Worm (Caenorhabditis elegans) whole organism, L1 larva: Measurements from ENCODE around the gene F52E1.3.

ENCODE experiments used
- C04F5.9 ChIP-seq: sonication (generic microtip); optimal IDR thresholded peaks from 2 replicates; lab custom pipeline; 2016; ENCODE audit warnings: missing genetic modification characterization, missing compliant biosample characterization
- C16A3.4 ChIP-seq: fragments of 150-350 bp; optimal IDR thresholded peaks from 2 replicates; lab custom pipeline; 2014; ENCODE audit warnings: missing biosample characterization, missing genetic modification characterization
- Y116A8C.19 ChIP-seq: sonication (generic microtip); optimal IDR thresholded peaks from 2 replicates; lab custom pipeline; 2016; ENCODE audit warnings: missing compliant biosample characterization, missing genetic modification characterization, borderline replicate concordance
- alr-1 ChIP-seq: fragments of 200-800 bp; sonication (Bioruptor generic); optimal IDR thresholded peaks from 2 replicates; lab custom pipeline; 2018; ENCODE audit warnings: borderline replicate concordance, mild to moderate bottlenecking, missing genetic modification characterization, missing compliant biosample characterization
- aly-2 ChIP-seq: fragments of 150-350 bp; optimal IDR thresholded peaks from 2 replicates; lab custom pipeline; 2014; ENCODE audit warnings: missing biosample characterization, missing genetic modification characterization
- ama-1 ChIP-seq: fragments of 150-350 bp; optimal IDR thresholded peaks from 2 replicates; lab custom pipeline; 2014
- blmp-1 ChIP-seq: fragments of 150-350 bp; optimal IDR thresholded peaks from 2 replicates; lab custom pipeline; 2014; ENCODE audit warnings: missing biosample characterization, missing genetic modification characterization
- ceh-8 ChIP-seq: fragments of 200-800 bp; sonication (Bioruptor generic); optimal IDR thresholded peaks from 2 replicates; lab custom pipeline; 2018; ENCODE audit warnings: mild to moderate bottlenecking, missing genetic modification characterization, moderate library complexity, missing compliant biosample characterization
- ceh-88 ChIP-seq: fragments of 200-800 bp; sonication (Bioruptor generic); IDR thresholded peaks from 2 replicates; pipeline ENCODE4 v1.3.6; 2022; ENCODE audit warnings: missing genetic modification characterization, missing compliant biosample characterization
- ceh-90 ChIP-seq: sonication (generic microtip); optimal IDR thresholded peaks from 2 replicates; lab custom pipeline; 2016; ENCODE audit warnings: missing genetic modification characterization, missing compliant biosample characterization
- dsc-1 ChIP-seq: sonication (generic microtip); optimal IDR thresholded peaks from 2 replicates; lab custom pipeline; 2016; ENCODE audit warnings: mild to moderate bottlenecking, missing genetic modification characterization, missing compliant biosample characterization
- efl-1 ChIP-seq, 4 experiments: fragments of 150-350 bp; optimal IDR thresholded peaks in 3 of 4; peaks in 1 of 4; 1 replicate in 1 of 4; 2 replicates in 3 of 4; lab custom pipeline; 2014; ENCODE audit warnings: missing biosample characterization in 2 of 4, missing genetic modification characterization in 2 of 4, missing genetic modification reagents in 2 of 4
- efl-3 ChIP-seq: fragments of 200-800 bp; sonication (Bioruptor generic); optimal IDR thresholded peaks from 2 replicates; lab custom pipeline; 2018; ENCODE audit warnings: mild to moderate bottlenecking, missing genetic modification characterization, missing compliant biosample characterization
- egl-13 ChIP-seq: sonication (generic microtip); optimal IDR thresholded peaks from 2 replicates; lab custom pipeline; 2016; ENCODE audit warnings: missing genotype, missing genetic modification reagents, missing genetic modification characterization, missing compliant biosample characterization
- egl-27 ChIP-seq, 2 experiments: fragments of 150-350 bp in 1 of 2; sonication (generic microtip); optimal IDR thresholded peaks; 3 replicates each; lab custom pipeline; 2017 to 2018; ENCODE audit warnings: missing biosample characterization in 2 of 2, missing genetic modification characterization in 2 of 2, missing genetic modification reagents in 2 of 2
- elt-2 ChIP-seq: sonication (generic microtip); optimal IDR thresholded peaks from 2 replicates; lab custom pipeline; 2016; ENCODE audit warnings: missing genetic modification characterization, mild to moderate bottlenecking, inconsistent platforms, missing compliant biosample characterization, missing genetic modification reagents
- elt-3 ChIP-seq, 6 experiments: fragments of 150-350 bp in 1 of 6; sonication (generic microtip); optimal IDR thresholded peaks; 2 replicates each; lab custom pipeline; 2017 to 2018; ENCODE audit warnings: missing biosample characterization in 6 of 6, missing genetic modification characterization in 6 of 6, inconsistent platforms in 1 of 6
- grh-1 ChIP-seq: fragments of 200-800 bp; sonication (Bioruptor generic); IDR thresholded peaks from 2 replicates; pipeline ENCODE4 v1.3.6; 2022; ENCODE audit warnings: missing genetic modification reagents, missing genetic modification characterization, missing compliant biosample characterization
- hpl-2 ChIP-seq: fragments of 150-350 bp; optimal IDR thresholded peaks from 2 replicates; lab custom pipeline; 2014; ENCODE audit warnings: missing biosample characterization, missing genetic modification reagents, missing genetic modification characterization
- isw-1 ChIP-seq: fragments of 200-800 bp; sonication (Bioruptor generic); IDR thresholded peaks from 2 replicates; pipeline ENCODE4 v1.3.6; 2022; ENCODE audit warnings: missing genetic modification characterization, missing compliant biosample characterization
- lin-13 ChIP-seq: fragments of 150-350 bp; optimal IDR thresholded peaks from 2 replicates; lab custom pipeline; 2014; ENCODE audit warnings: missing biosample characterization, missing genetic modification reagents, missing genetic modification characterization
- lin-14 ChIP-seq: fragments of 200-800 bp; sonication (Bioruptor generic); optimal IDR thresholded peaks from 2 replicates; lab custom pipeline; 2018; ENCODE audit warnings: mild to moderate bottlenecking, missing genetic modification characterization, moderate library complexity, missing compliant biosample characterization
- lin-35 ChIP-seq, 2 experiments: fragments of 150-350 bp; optimal IDR thresholded peaks; 2 replicates each; lab custom pipeline; 2014; ENCODE audit warnings: missing biosample characterization in 2 of 2, missing genetic modification characterization in 2 of 2, missing genetic modification reagents in 2 of 2
- lir-3 ChIP-seq: sonication (generic microtip); optimal IDR thresholded peaks from 2 replicates; lab custom pipeline; 2016; ENCODE audit warnings: mild to moderate bottlenecking, missing genetic modification characterization, moderate library complexity, missing compliant biosample characterization; ENCODE audit not compliant: poor library complexity
- lsy-2 ChIP-seq, 2 experiments: fragments of 150-350 bp; optimal IDR thresholded peaks; 2 replicates each; lab custom pipeline; 2014; ENCODE audit warnings: missing biosample characterization in 2 of 2, missing genetic modification characterization in 2 of 2
- nhr-11 ChIP-seq: fragments of 150-350 bp; optimal IDR thresholded peaks from 2 replicates; lab custom pipeline; 2014; ENCODE audit warnings: missing biosample characterization, missing genetic modification characterization
- nhr-12 ChIP-seq: sonication (generic microtip); optimal IDR thresholded peaks from 2 replicates; lab custom pipeline; 2017; ENCODE audit warnings: missing biosample characterization, missing genetic modification characterization
- nhr-19 ChIP-seq: fragments of 200-800 bp; sonication (Bioruptor generic); conservative IDR thresholded peaks from 2 replicates; pipeline ENCODE4 v1.3.6; 2022; ENCODE audit warnings: missing genetic modification characterization, missing compliant biosample characterization
- nhr-20 ChIP-seq: sonication (generic microtip); optimal IDR thresholded peaks from 2 replicates; lab custom pipeline; 2016; ENCODE audit warnings: mild to moderate bottlenecking, missing genetic modification characterization, missing compliant biosample characterization
- nhr-77 ChIP-seq: fragments of 150-350 bp; optimal IDR thresholded peaks from 2 replicates; lab custom pipeline; 2014; ENCODE audit warnings: missing biosample characterization, missing genetic modification characterization
- nhr-84 ChIP-seq: sonication (generic microtip); optimal IDR thresholded peaks from 2 replicates; lab custom pipeline; 2017; ENCODE audit warnings: missing biosample characterization, missing genetic modification characterization
- nhr-85 ChIP-seq: sonication (generic microtip); peaks from one replicate; lab custom pipeline; 2016; ENCODE audit warnings: missing genetic modification characterization, inconsistent platforms, missing compliant biosample characterization
- nhr-90 ChIP-seq: sonication (generic microtip); optimal IDR thresholded peaks from 2 replicates; lab custom pipeline; 2016; ENCODE audit warnings: mild to moderate bottlenecking, missing genetic modification characterization, missing compliant biosample characterization; ENCODE audit not compliant: poor library complexity
- pag-3 ChIP-seq: sonication (generic microtip); optimal IDR thresholded peaks from 2 replicates; lab custom pipeline; 2017; ENCODE audit warnings: missing genetic modification characterization, mild to moderate bottlenecking, missing compliant biosample characterization, antibody characterized with exemption, borderline replicate concordance; ENCODE audit not compliant: insufficient read depth
- rnt-1 ChIP-seq: sonication (generic microtip); optimal IDR thresholded peaks from 2 replicates; lab custom pipeline; 2016; ENCODE audit warnings: mild to moderate bottlenecking, missing genetic modification characterization, moderate library complexity, missing compliant biosample characterization
- snu-23 ChIP-seq: sonication (generic microtip); optimal IDR thresholded peaks from 2 replicates; lab custom pipeline; 2016; ENCODE audit warnings: missing genetic modification characterization, missing compliant biosample characterization
- sptf-1 ChIP-seq: fragments of 150-350 bp; optimal IDR thresholded peaks from 2 replicates; lab custom pipeline; 2014; ENCODE audit warnings: missing biosample characterization, missing genetic modification characterization
- sup-37 ChIP-seq: fragments of 200-800 bp; sonication (Bioruptor generic); optimal IDR thresholded peaks from 2 replicates; lab custom pipeline; 2018; ENCODE audit warnings: mild to moderate bottlenecking, missing genetic modification characterization, missing compliant biosample characterization
- swsn-7 ChIP-seq: sonication (generic microtip); optimal IDR thresholded peaks from 2 replicates; lab custom pipeline; 2016; ENCODE audit warnings: missing genetic modification characterization, missing compliant biosample characterization
- tbx-2 ChIP-seq: sonication (generic microtip); optimal IDR thresholded peaks from 2 replicates; lab custom pipeline; 2016; ENCODE audit warnings: missing genetic modification characterization, missing compliant biosample characterization
- unc-130 ChIP-seq: fragments of 150-350 bp; optimal IDR thresholded peaks from 2 replicates; lab custom pipeline; 2017; ENCODE audit warnings: missing biosample characterization, missing genetic modification characterization, inconsistent platforms
- unc-30 ChIP-seq: sonication (generic microtip); optimal IDR thresholded peaks from 2 replicates; lab custom pipeline; 2017; ENCODE audit warnings: missing biosample characterization, missing genetic modification characterization
- unc-86 ChIP-seq: sonication (generic microtip); optimal IDR thresholded peaks from 2 replicates; lab custom pipeline; 2016; ENCODE audit warnings: missing genetic modification characterization, missing compliant biosample characterization
- zag-1 ChIP-seq: fragments of 150-350 bp; optimal IDR thresholded peaks from 2 replicates; lab custom pipeline; 2014; ENCODE audit warnings: missing biosample characterization, missing genetic modification characterization
- zip-4 ChIP-seq: fragments of 200-800 bp; sonication (Bioruptor generic); optimal IDR thresholded peaks from 2 replicates; lab custom pipeline; 2018; ENCODE audit warnings: mild to moderate bottlenecking, missing genetic modification characterization, moderate library complexity, missing compliant biosample characterization
- ztf-4 ChIP-seq: fragments of 150-350 bp; optimal IDR thresholded peaks from 2 replicates; lab custom pipeline; 2014; ENCODE audit warnings: missing biosample characterization, missing genetic modification characterization

F52E1.3 gene

ce11 chrV:8426741-8427457 is 32.3 kb downstream of the F52E1.3 start (continued):
- no peak for TF ChIP-seq ztf-4
- no peak for TF ChIP-seq lsy-2 (tag; optimal IDR thresholded peaks at IDR 0.05; lab: Kevin White, UChicago)
- TF ChIP-seq nhr-19 (GFP tag; lab: Robert Waterston, UW), result no peak
- no peak for TF ChIP-seq aly-2 (tag; lab: Kevin White, UChicago)
- TF ChIP-seq lin-14 (GFP tag; lab: Kevin White, UChicago), result peak; percentile 47
- no peak for TF ChIP-seq nhr-84 (tag; lab: Kevin White, UChicago)
- peak; percentile 19 for TF ChIP-seq unc-130 (tag; lab: Kevin White, UChicago)
- TF ChIP-seq unc-30 (tag; lab: Kevin White, UChicago), result no peak
- no peak for TF ChIP-seq ceh-88 (GFP tag; lab: Robert Waterston, UW)
- no peak for TF ChIP-seq egl-27 (tag; optimal IDR thresholded peaks at IDR 0.05; lab: Kevin White, UChicago)
- TF ChIP-seq ceh-8, result no peak
- TF ChIP-seq swsn-7, result no peak
- TF ChIP-seq blmp-1 (tag; lab: Kevin White, UChicago), result peak; percentile 73
- peak in 2 of 6 experiments; percentile 27 to 88 for TF ChIP-seq elt-3 (tag; optimal IDR thresholded peaks at IDR 0.05; lab: Kevin White, UChicago)
- TF ChIP-seq efl-1 (optimal IDR thresholded peaks at IDR 0.05; lab: Kevin White, UChicago), result no peak
- TF ChIP-seq efl-1 (GFP tag; optimal IDR thresholded peaks at IDR 0.05 in 1 of 2; lab: Kevin White, UChicago), result no peak
- peak in 1 of 2 experiments; percentile 27 for TF ChIP-seq lin-35 (GFP tag; optimal IDR thresholded peaks at IDR 0.05; lab: Kevin White, UChicago)
- TF ChIP-seq ama-1 (lab: Kevin White, UChicago), result no peak
- TF ChIP-seq sup-37, result no peak
- TF ChIP-seq alr-1 (tag; lab: Kevin White, UChicago), result no peak
- peak; percentile 26 for TF ChIP-seq snu-23 (GFP tag; lab: Kevin White, UChicago)
- no peak for TF ChIP-seq Y116A8C.19 (tag; lab: Kevin White, UChicago)
- no peak for TF ChIP-seq sptf-1 (tag; lab: Kevin White, UChicago)
- TF ChIP-seq hpl-2 (GFP tag; lab: Kevin White, UChicago), result no peak
- no peak for TF ChIP-seq isw-1 (GFP tag; lab: Robert Waterston, UW)
- TF ChIP-seq nhr-20 (tag; lab: Kevin White, UChicago), result peak; percentile 73
- TF ChIP-seq C16A3.4 (tag; lab: Kevin White, UChicago), result no peak
- TF ChIP-seq tbx-2 (tag; lab: Kevin White, UChicago), result no peak

ce11 chrV:8428585-8429414 is 34.2 kb downstream of the F52E1.3 start:
- TF ChIP-seq swsn-7 (peak; percentile 40), C16A3.4 (tag; lab: Kevin White, UChicago) (no peak), nhr-12 (tag; lab: Kevin White, UChicago) (no peak), elt-2 (tag; lab: Kevin White, UChicago) (no peak), blmp-1 (tag; lab: Kevin White, UChicago) (no peak), lin-14 (GFP tag; lab: Kevin White, UChicago) (peak; percentile 78), efl-3 (no peak), nhr-84 (tag; lab: Kevin White, UChicago) (no peak), nhr-77 (tag; lab: Kevin White, UChicago) (no peak), pag-3 (tag; lab: Kevin White, UChicago) (no peak), dsc-1 (tag; lab: Kevin White, UChicago) (peak; percentile 64), lin-35 (GFP tag; optimal IDR thresholded peaks at IDR 0.05; lab: Kevin White, UChicago) (peak in 1 of 2 experiments; percentile 11), sptf-1 (tag; lab: Kevin White, UChicago) (no peak), unc-30 (tag; lab: Kevin White, UChicago) (no peak), ceh-90 (tag; lab: Kevin White, UChicago) (no peak), C04F5.9 (tag; lab: Kevin White, UChicago) (no peak), Y116A8C.19 (tag; lab: Kevin White, UChicago) (no peak), nhr-90 (tag; lab: Kevin White, UChicago) (no peak), rnt-1 (tag; lab: Kevin White, UChicago) (peak; percentile 69), unc-86 (tag; lab: Kevin White, UChicago) (peak; percentile 28), alr-1 (tag; lab: Kevin White, UChicago) (no peak), zag-1 (tag; lab: Kevin White, UChicago) (no peak), lin-13 (no peak), grh-1 (GFP tag; lab: Robert Waterston, UW) (no peak), lir-3 (tag; lab: Kevin White, UChicago) (no peak), egl-13 (tag; lab: Kevin White, UChicago) (no peak), nhr-85 (peak; percentile 53), nhr-11 (tag; lab: Kevin White, UChicago) (no peak), zip-4 (GFP tag; lab: Kevin White, UChicago) (no peak), tbx-2 (tag; lab: Kevin White, UChicago) (peak; percentile 22)
